Worm (Caenorhabditis elegans) whole organism, L1 larva: ENCODE results near the gene thoc-7.
A peak's percentile ranks its signal among the peaks of the same experiment; 100 is the strongest.

ENCODE experiments used
- Y116A8C.19 ChIP-seq: sonication (generic microtip); optimal IDR thresholded peaks from 2 replicates; lab custom pipeline; 2016; ENCODE audit warnings: missing compliant biosample characterization, missing genetic modification characterization, borderline replicate concordance
- ceh-82 ChIP-seq, 3 experiments: fragments of 150-350 bp in 1 of 3; sonication (generic microtip) in 2 of 3; optimal IDR thresholded peaks; 2 replicates each; lab custom pipeline; 2014 to 2017; ENCODE audit warnings: missing biosample characterization in 3 of 3, missing genetic modification characterization in 3 of 3
- ces-1 ChIP-seq: fragments of 150-350 bp; optimal IDR thresholded peaks from 2 replicates; lab custom pipeline; 2014; ENCODE audit warnings: missing biosample characterization, missing genetic modification reagents, missing genetic modification characterization
- nhr-28 ChIP-seq: fragments of 150-350 bp; optimal IDR thresholded peaks from 2 replicates; lab custom pipeline; 2014; ENCODE audit warnings: missing biosample characterization, missing genetic modification characterization
- unc-30 ChIP-seq: sonication (generic microtip); optimal IDR thresholded peaks from 2 replicates; lab custom pipeline; 2017; ENCODE audit warnings: missing biosample characterization, missing genetic modification characterization

ce11 chrIV:13893103-13893502 is 10.6 kb downstream of the thoc-7 start:
- TF ChIP-seq Y116A8C.19 (tag; lab: Kevin White, UChicago): no peak
- TF ChIP-seq unc-30: no peak
- no peak for TF ChIP-seq nhr-28 (tag; lab: Kevin White, UChicago)
- no peak for TF ChIP-seq ces-1 (GFP tag; lab: Kevin White, UChicago)
- TF ChIP-seq ceh-82 (tag; optimal IDR thresholded peaks at IDR 0.05; lab: Kevin White, UChicago): peak in 1 of 3 experiments; percentile 17
